Fruit fly (Drosophila melanogaster) whole organism, prepupa: ENCODE results near the gene CG14990.

Experiments used
- CG16779 ChIP-seq: fragments of 200-800 bp; sonication (Bioruptor generic); optimal IDR thresholded peaks from 3 replicates; lab custom pipeline; 2017; ENCODE audit warnings: missing biosample characterization, mild to moderate bottlenecking, missing genetic modification characterization
- CG4318 ChIP-seq: fragments of 200-800 bp; sonication (Bioruptor generic); optimal IDR thresholded peaks from 3 replicates; lab custom pipeline; 2017; ENCODE audit warnings: missing biosample characterization, mild to moderate bottlenecking, missing genetic modification characterization
- OdsH ChIP-seq: fragments of 200-800 bp; sonication (Bioruptor generic); optimal IDR thresholded peaks from 3 replicates; lab custom pipeline; 2016; ENCODE audit warnings: missing biosample characterization, missing genetic modification characterization
- Sox15 ChIP-seq: fragments of 200-800 bp; sonication (Bioruptor generic); optimal IDR thresholded peaks from 3 replicates; lab custom pipeline; 2016; ENCODE audit warnings: missing biosample characterization, missing genetic modification characterization
- fkh ChIP-seq: fragments of 200-800 bp; sonication (Bioruptor generic); optimal IDR thresholded peaks from 3 replicates; lab custom pipeline; 2017; ENCODE audit warnings: missing biosample characterization, mild to moderate bottlenecking, missing genetic modification characterization, moderate library complexity
- net ChIP-seq: fragments of 200-800 bp; sonication (Bioruptor generic); optimal IDR thresholded peaks from 3 replicates; lab custom pipeline; 2016; ENCODE audit warnings: missing biosample characterization, missing genetic modification characterization
- salr ChIP-seq, 2 experiments: fragments of 200-800 bp; sonication (Bioruptor generic); optimal IDR thresholded peaks; 3 replicates each; lab custom pipeline; 2016 to 2018; ENCODE audit warnings: missing biosample characterization in 2 of 2, missing genetic modification characterization in 2 of 2, mild to moderate bottlenecking in 1 of 2
- spab ChIP-seq: fragments of 200-800 bp; sonication (Bioruptor generic); optimal IDR thresholded peaks from 2 replicates; lab custom pipeline; 2017; ENCODE audit warnings: missing biosample characterization, mild to moderate bottlenecking, missing genetic modification characterization, missing genetic modification reagents

- no peak for TF ChIP-seq fkh
- TF ChIP-seq salr (GFP tag; optimal IDR thresholded peaks at IDR 0.05; lab: Kevin White, UChicago): no peak
- no peak for TF ChIP-seq CG16779 (tag; lab: Kevin White, UChicago)
- no peak for TF ChIP-seq Sox15
- TF ChIP-seq spab (GFP tag; lab: Kevin White, UChicago): no peak
- TF ChIP-seq net (GFP tag; lab: Kevin White, UChicago): no peak
- TF ChIP-seq CG4318: no peak
- no peak for TF ChIP-seq OdsH (GFP tag; lab: Kevin White, UChicago)
Observed at dm6 chr3L:4117493-4117892, 24.5 kb downstream of the CG14990 start.
